Fruit fly (Drosophila melanogaster): ENCODE measurements around the gene Rh4.
A peak's percentile ranks its signal among the peaks of the same experiment; 100 is the strongest.

Rh4 gene

DNA sequence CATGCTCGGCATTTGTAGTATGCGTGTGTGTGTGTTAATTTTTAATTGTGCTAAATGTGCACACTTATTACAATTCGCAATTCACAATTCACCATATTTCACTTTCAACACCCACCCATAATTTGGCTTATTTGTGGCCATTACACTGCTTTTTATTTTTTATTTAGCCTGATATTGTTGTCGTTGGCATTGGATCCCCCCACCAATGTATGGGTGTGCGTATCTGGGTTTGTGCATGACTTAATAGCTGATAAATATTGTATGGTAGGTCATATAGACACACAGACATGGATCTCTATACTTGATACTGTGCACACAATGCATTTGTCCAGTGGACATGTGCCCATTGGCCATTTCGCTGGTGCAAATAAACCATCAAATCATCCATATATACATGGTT, 11.4 kb upstream of the Rh4 start:
- TF ChIP-seq fru (GFP tag; optimal IDR thresholded peaks at IDR 0.05) (no peak), dmrt93B (GFP tag; optimal IDR thresholded peaks at IDR 0.05) (no peak), HLH106 (tag; optimal IDR thresholded peaks at IDR 0.05) (no peak), CG9705 (GFP tag; optimal IDR thresholded peaks at IDR 0.05) (no peak), Abd-B (GFP tag; optimal IDR thresholded peaks at IDR 0.05) (no peak), sv (GFP tag; optimal IDR thresholded peaks at IDR 0.05) (no peak), Mio (GFP tag; optimal IDR thresholded peaks at IDR 0.05) (no peak), sage (GFP tag; optimal IDR thresholded peaks at IDR 0.05) (no peak)

dm6 chr3L:16873127-16873543, 10.8 kb upstream of the Rh4 start:
- no peak for TF ChIP-seq tai (GFP tag; optimal IDR thresholded peaks at IDR 0.05)
- no peak for TF ChIP-seq Mio (GFP tag; optimal IDR thresholded peaks at IDR 0.05)
- TF ChIP-seq rgr (GFP tag; optimal IDR thresholded peaks at IDR 0.05): no peak
- no peak for TF ChIP-seq woc (GFP tag; optimal IDR thresholded peaks at IDR 0.05)
- TF ChIP-seq Myc (optimal IDR thresholded peaks at IDR 0.05): no peak
- no peak for TF ChIP-seq usp (GFP tag; optimal IDR thresholded peaks at IDR 0.05)
- no peak for TF ChIP-seq foxo (GFP tag; optimal IDR thresholded peaks at IDR 0.05)
- TF ChIP-seq fru (GFP tag; optimal IDR thresholded peaks at IDR 0.05): no peak
- TF ChIP-seq GATAd (GFP tag; optimal IDR thresholded peaks at IDR 0.05): no peak
- no peak for TF ChIP-seq Vsx2 (GFP tag; optimal IDR thresholded peaks at IDR 0.05; ENCODE audit: partially characterized antibody)
- no peak for TF ChIP-seq br (GFP tag; optimal IDR thresholded peaks at IDR 0.05)

DNA sequence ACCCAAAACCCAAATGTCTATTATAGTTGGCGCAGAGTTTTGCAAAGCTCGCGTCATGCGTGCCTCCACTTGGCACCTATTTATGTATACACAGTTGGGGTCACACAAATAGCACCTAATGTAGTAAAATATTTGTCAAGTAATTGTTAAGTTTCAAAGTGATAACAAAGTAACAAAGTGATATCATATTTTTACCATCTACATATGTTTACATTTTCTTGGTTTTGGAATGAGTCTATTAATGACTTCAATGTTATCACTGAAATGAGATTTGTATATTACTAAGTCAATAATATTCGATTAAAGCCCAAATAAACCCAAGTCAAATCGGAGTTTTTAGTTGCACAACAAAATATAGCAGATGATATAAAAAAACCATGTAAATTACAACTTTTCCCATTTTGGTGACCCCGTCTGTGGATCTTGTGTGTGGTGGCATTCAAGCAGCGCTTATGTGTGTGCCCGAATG, 10.2 kb upstream of the Rh4 start:
- TF ChIP-seq rgr (GFP tag; optimal IDR thresholded peaks at IDR 0.05) (peak; percentile 14), GATAd (GFP tag; optimal IDR thresholded peaks at IDR 0.05) (no peak), dsf (GFP tag; optimal IDR thresholded peaks at IDR 0.05; ENCODE audit: borderline replicate concordance) (no peak), dmrt93B (GFP tag; optimal IDR thresholded peaks at IDR 0.05) (no peak), Hnf4 (GFP tag; optimal IDR thresholded peaks at IDR 0.05) (no peak), br (GFP tag; optimal IDR thresholded peaks at IDR 0.05) (peak; percentile 23), psq (GFP tag; optimal IDR thresholded peaks at IDR 0.05) (peak; percentile 25), N (GFP tag; optimal IDR thresholded peaks at IDR 0.05) (no peak), jim (GFP tag; optimal IDR thresholded peaks at IDR 0.05) (no peak), fru (GFP tag; optimal IDR thresholded peaks at IDR 0.05) (peak; percentile 34), CG9705 (GFP tag; optimal IDR thresholded peaks at IDR 0.05) (no peak), Sp1 (GFP tag; optimal IDR thresholded peaks at IDR 0.05) (no peak), Dif (GFP tag; optimal IDR thresholded peaks at IDR 0.05; ENCODE audit: partially characterized antibody) (no peak), pan (optimal IDR thresholded peaks at IDR 0.05) (no peak), Jra (GFP tag; optimal IDR thresholded peaks at IDR 0.05) (no peak), Mio (GFP tag; optimal IDR thresholded peaks at IDR 0.05) (no peak), dl (GFP tag; optimal IDR thresholded peaks at IDR 0.05; ENCODE audit: insufficient read depth in 1 of 2, partially characterized antibody in 2 of 2) (no peak), Abd-B (GFP tag; optimal IDR thresholded peaks at IDR 0.05) (no peak), HLH106 (tag; optimal IDR thresholded peaks at IDR 0.05) (no peak), Hr78 (GFP tag; optimal IDR thresholded peaks at IDR 0.05) (no peak), tai (GFP tag; optimal IDR thresholded peaks at IDR 0.05) (no peak), CrebA (GFP tag; optimal IDR thresholded peaks at IDR 0.05; ENCODE audit: borderline replicate concordance) (no peak), Dfd (GFP tag; optimal IDR thresholded peaks at IDR 0.05) (no peak), h (GFP tag; optimal IDR thresholded peaks at IDR 0.05) (peak; percentile 40), brk (GFP tag; optimal IDR thresholded peaks at IDR 0.05) (no peak), ey (GFP tag; optimal IDR thresholded peaks at IDR 0.05) (peak; percentile 37), CG32264 (GFP tag; optimal IDR thresholded peaks at IDR 0.05) (no peak), sv (GFP tag; optimal IDR thresholded peaks at IDR 0.05) (peak; percentile 72), Rel (GFP tag; optimal IDR thresholded peaks at IDR 0.05) (no peak), Rel (tag; optimal IDR thresholded peaks at IDR 0.05) (no peak), Myc (optimal IDR thresholded peaks at IDR 0.05) (no peak), usp (GFP tag; optimal IDR thresholded peaks at IDR 0.05) (no peak), sage (GFP tag; optimal IDR thresholded peaks at IDR 0.05) (no peak), lola (GFP tag; optimal IDR thresholded peaks at IDR 0.05) (no peak), foxo (GFP tag; optimal IDR thresholded peaks at IDR 0.05) (peak in 1 of 2 experiments; percentile 28), OdsH (GFP tag; optimal IDR thresholded peaks at IDR 0.05) (peak; percentile 47), Hr83 (GFP tag; optimal IDR thresholded peaks at IDR 0.05; ENCODE audit: poor library complexity, severe bottlenecking) (no peak), woc (GFP tag; optimal IDR thresholded peaks at IDR 0.05) (peak; percentile 33), Vsx2 (GFP tag; optimal IDR thresholded peaks at IDR 0.05; ENCODE audit: partially characterized antibody) (no peak)

Data from whole organism, wandering third instar larva.